Fruit fly (Drosophila melanogaster) whole organism, embryonic: ENCODE results near the gene CG42404.

Experiments
- ATbp ChIP-seq: fragments of 200-800 bp; sonication (Bioruptor generic); optimal IDR thresholded peaks from 2 replicates; lab custom pipeline; 2017; ENCODE audit warnings: missing biosample characterization, mild to moderate bottlenecking, missing genetic modification characterization, missing genetic modification reagents
- B-H2 ChIP-seq: fragments of 200-800 bp; sonication (Bioruptor generic); optimal IDR thresholded peaks from 2 replicates; lab custom pipeline; 2018; ENCODE audit warnings: missing biosample characterization, mild to moderate bottlenecking, missing genetic modification characterization
- CG10267 ChIP-seq: fragments of 200-800 bp; sonication (Bioruptor generic); optimal IDR thresholded peaks from 2 replicates; lab custom pipeline; 2018; ENCODE audit warnings: missing biosample characterization, mild to moderate bottlenecking, missing genetic modification characterization, moderate library complexity
- CG11093 ChIP-seq: fragments of 200-800 bp; sonication (Bioruptor generic); IDR thresholded peaks from 3 replicates; pipeline ENCODE4 v1.3.6; 2022; ENCODE audit warnings: missing biosample characterization, missing genetic modification characterization
- CG11398 ChIP-seq: fragments of 200-800 bp; sonication (Bioruptor generic); optimal IDR thresholded peaks from 2 replicates; lab custom pipeline; 2016; ENCODE audit warnings: missing biosample characterization, missing genetic modification characterization
- CG11456 ChIP-seq: fragments of 200-800 bp; sonication (Bioruptor generic); IDR thresholded peaks from 3 replicates; pipeline ENCODE4 v1.3.6; 2022; ENCODE audit warnings: missing biosample characterization, missing genetic modification characterization
- CG12659 ChIP-seq: fragments of 200-800 bp; sonication (Bioruptor generic); optimal IDR thresholded peaks from 3 replicates; lab custom pipeline; 2017; ENCODE audit warnings: mild to moderate bottlenecking, missing biosample characterization, missing genetic modification reagents, missing genetic modification characterization
- CG1529 ChIP-seq: fragments of 200-800 bp; sonication (Bioruptor generic); optimal IDR thresholded peaks from 3 replicates; lab custom pipeline; 2018; ENCODE audit warnings: missing biosample characterization, missing genetic modification characterization
- CG1602 ChIP-seq: fragments of 200-800 bp; sonication (Bioruptor generic); optimal IDR thresholded peaks from 3 replicates; lab custom pipeline; 2016; ENCODE audit warnings: missing biosample characterization, missing genetic modification characterization
- CG17186 ChIP-seq: fragments of 200-800 bp; sonication (Bioruptor generic); optimal IDR thresholded peaks from 3 replicates; lab custom pipeline; 2017; ENCODE audit warnings: missing biosample characterization, missing genetic modification reagents, missing genetic modification characterization
- CG17361 ChIP-seq: fragments of 200-800 bp; sonication (Bioruptor generic); IDR thresholded peaks from 3 replicates; pipeline ENCODE4 v1.3.6; 2022; ENCODE audit warnings: missing biosample characterization, missing genetic modification characterization
- CG18011 ChIP-seq: fragments of 200-800 bp; sonication (Bioruptor generic); optimal IDR thresholded peaks from 2 replicates; lab custom pipeline; 2017; ENCODE audit warnings: missing biosample characterization, missing genetic modification characterization, mild to moderate bottlenecking, moderate library complexity, missing genotype
- CG2678 ChIP-seq: fragments of 200-800 bp; sonication (Bioruptor generic); optimal IDR thresholded peaks from 3 replicates; lab custom pipeline; 2019; ENCODE audit warnings: missing biosample characterization, mild to moderate bottlenecking, missing genetic modification characterization, moderate library complexity
- CG32772 ChIP-seq: fragments of 200-800 bp; sonication (Bioruptor generic); IDR thresholded peaks from 2 replicates; pipeline ENCODE4 v1.3.6; 2022; ENCODE audit warnings: missing biosample characterization, missing genetic modification characterization
- CG33557 ChIP-seq: fragments of 200-800 bp; sonication (Bioruptor generic); optimal IDR thresholded peaks from 2 replicates; lab custom pipeline; 2019; ENCODE audit warnings: missing biosample characterization, mild to moderate bottlenecking, missing genetic modification characterization, moderate library complexity
- CG4404 ChIP-seq: fragments of 200-800 bp; sonication (Bioruptor generic); IDR thresholded peaks from 2 replicates; pipeline ENCODE4 v1.3.6; 2022; ENCODE audit warnings: missing biosample characterization, missing genetic modification characterization
- CG6272 ChIP-seq: fragments of 200-800 bp; sonication (Bioruptor generic); IDR thresholded peaks from 2 replicates; pipeline ENCODE4 v1.3.6; 2022; ENCODE audit warnings: missing biosample characterization, missing genetic modification characterization
- CG7357 ChIP-seq: fragments of 200-800 bp; sonication (Bioruptor generic); IDR thresholded peaks from 3 replicates; pipeline ENCODE4 v1.3.6; 2022; ENCODE audit warnings: missing biosample characterization, missing genetic modification characterization
- CG8290 ChIP-seq, 3 experiments: fragments of 200-800 bp; sonication (Bioruptor generic); optimal IDR thresholded peaks; 2 replicates each; lab custom pipeline; 2016 to 2019; ENCODE audit warnings: missing biosample characterization in 3 of 3, missing genetic modification characterization in 3 of 3, mild to moderate bottlenecking in 2 of 3, moderate library complexity in 1 of 3
- Deaf1 ChIP-seq: fragments of 200-800 bp; optimal IDR thresholded peaks from 3 replicates; lab custom pipeline; 2019; ENCODE audit warnings: missing biosample characterization, mild to moderate bottlenecking, missing genetic modification characterization, moderate library complexity
- Dll ChIP-seq: fragments of 200-800 bp; sonication (Bioruptor generic); IDR thresholded peaks from 4 replicates; pipeline ENCODE4 v1.3.6; 2022; ENCODE audit warnings: missing biosample characterization, missing genetic modification characterization; ENCODE audit not compliant: partially characterized antibody
- ERR ChIP-seq: fragments of 200-800 bp; sonication (Bioruptor generic); optimal IDR thresholded peaks from 2 replicates; lab custom pipeline; 2016; ENCODE audit warnings: missing biosample characterization, missing genetic modification characterization
- Fer3 ChIP-seq: fragments of 200-800 bp; sonication (Bioruptor generic); optimal IDR thresholded peaks from 2 replicates; lab custom pipeline; 2018; ENCODE audit warnings: missing biosample characterization, mild to moderate bottlenecking, missing genetic modification characterization, moderate library complexity
- Gsc ChIP-seq: fragments of 200-800 bp; sonication (Bioruptor generic); IDR thresholded peaks from 2 replicates; pipeline ENCODE4 v1.3.6; 2022; ENCODE audit warnings: missing biosample characterization, missing genetic modification characterization
- Hmx ChIP-seq: fragments of 200-800 bp; sonication (Bioruptor generic); optimal IDR thresholded peaks from 2 replicates; lab custom pipeline; 2016; ENCODE audit warnings: missing biosample characterization, missing genetic modification characterization
- Hr78 ChIP-seq, 2 experiments: fragments of 200-800 bp in 1 of 2; fragments of >200 bp in 1 of 2; sonication (Bioruptor generic) in 1 of 2; optimal IDR thresholded peaks; 2 replicates each; lab custom pipeline; 2017 to 2019; ENCODE audit warnings: missing biosample characterization in 2 of 2, missing genetic modification characterization in 2 of 2, mild to moderate bottlenecking in 1 of 2, moderate library complexity in 1 of 2
- Lpt ChIP-seq: fragments of >200 bp; optimal IDR thresholded peaks from 2 replicates; lab custom pipeline; 2018; ENCODE audit warnings: missing biosample characterization, missing genetic modification characterization
- Mes4 ChIP-seq: fragments of 200-800 bp; sonication (Bioruptor generic); optimal IDR thresholded peaks from 2 replicates; lab custom pipeline; 2016; ENCODE audit warnings: missing biosample characterization, missing genetic modification characterization
- Nf-YA ChIP-seq: fragments of 200-800 bp; sonication (Bioruptor generic); IDR thresholded peaks from 2 replicates; pipeline ENCODE4 v1.3.6; 2022; ENCODE audit warnings: missing biosample characterization, missing genetic modification characterization
- Pdp1 ChIP-seq, 2 experiments: fragments of 200-800 bp; sonication (Bioruptor generic); optimal IDR thresholded peaks; 3 replicates each; lab custom pipeline; 2016; ENCODE audit warnings: missing biosample characterization in 2 of 2, missing genetic modification characterization in 2 of 2, mild to moderate bottlenecking in 1 of 2, moderate library complexity in 1 of 2
- Ptx1 ChIP-seq: fragments of 200-800 bp; sonication (Bioruptor generic); IDR thresholded peaks from 2 replicates; pipeline ENCODE4 v1.3.6; 2022; ENCODE audit warnings: missing biosample characterization, missing genetic modification characterization
- Ravus ChIP-seq: fragments of 200-800 bp; sonication (Bioruptor generic); IDR thresholded peaks from 2 replicates; pipeline ENCODE4 v1.3.6; 2022; ENCODE audit warnings: missing biosample characterization, missing genetic modification characterization
- Spps ChIP-seq: fragments of 200-800 bp; sonication (Bioruptor generic); optimal IDR thresholded peaks from 2 replicates; lab custom pipeline; 2018; ENCODE audit warnings: missing biosample characterization, mild to moderate bottlenecking, missing genetic modification characterization
- YL-1 ChIP-seq: fragments of 200-800 bp; sonication (Bioruptor generic); optimal IDR thresholded peaks from 3 replicates; lab custom pipeline; 2017; ENCODE audit warnings: missing biosample characterization, mild to moderate bottlenecking, missing genetic modification characterization
- chif ChIP-seq, 2 experiments: fragments of 200-800 bp; sonication (Bioruptor generic); optimal IDR thresholded peaks; 3 replicates each; lab custom pipeline; 2016; ENCODE audit warnings: missing biosample characterization in 2 of 2, missing genetic modification characterization in 2 of 2
- dimm ChIP-seq: fragments of 200-800 bp; sonication (Bioruptor generic); IDR thresholded peaks from 2 replicates; pipeline ENCODE4 v1.3.6; 2022; ENCODE audit warnings: missing biosample characterization, missing genetic modification characterization
- gfzf ChIP-seq: fragments of 200-800 bp; sonication (Bioruptor generic); optimal IDR thresholded peaks from 2 replicates; lab custom pipeline; 2016; ENCODE audit warnings: missing biosample characterization, mild to moderate bottlenecking, missing genetic modification characterization, moderate library complexity
- hb ChIP-seq: fragments of 200-800 bp; sonication (Bioruptor generic); IDR thresholded peaks from 3 replicates; pipeline ENCODE4 v1.3.6; 2022; ENCODE audit warnings: missing biosample characterization, missing genetic modification characterization; ENCODE audit not compliant: partially characterized antibody
- hth ChIP-seq: fragments of >200 bp; optimal IDR thresholded peaks from 2 replicates; lab custom pipeline; 2017; ENCODE audit warnings: inconsistent platforms
- jumu ChIP-seq: fragments of 200-800 bp; sonication (Bioruptor generic); optimal IDR thresholded peaks from 3 replicates; lab custom pipeline; 2016; ENCODE audit warnings: missing biosample characterization, missing genetic modification characterization
- kah ChIP-seq: fragments of 200-800 bp; sonication (Bioruptor generic); optimal IDR thresholded peaks from 2 replicates; lab custom pipeline; 2018; ENCODE audit warnings: missing biosample characterization, mild to moderate bottlenecking, missing genetic modification characterization
- kay ChIP-seq: fragments of 200-800 bp; sonication (Bioruptor generic); optimal IDR thresholded peaks from 2 replicates; lab custom pipeline; 2016; ENCODE audit warnings: missing biosample characterization, missing genetic modification characterization
- luna ChIP-seq: fragments of 200-800 bp; sonication (Bioruptor generic); optimal IDR thresholded peaks from 2 replicates; lab custom pipeline; 2016; ENCODE audit warnings: missing biosample characterization, missing genetic modification characterization
- mirr ChIP-seq: fragments of 200-800 bp; sonication (Bioruptor generic); optimal IDR thresholded peaks from 3 replicates; lab custom pipeline; 2018; ENCODE audit warnings: missing biosample characterization, mild to moderate bottlenecking, missing genetic modification characterization
- pros ChIP-seq: fragments of 200-800 bp; sonication (Bioruptor generic); optimal IDR thresholded peaks from 3 replicates; lab custom pipeline; 2019; ENCODE audit warnings: missing biosample characterization, mild to moderate bottlenecking, missing genetic modification characterization, moderate library complexity
- schlank ChIP-seq: fragments of 200-800 bp; sonication (Bioruptor generic); optimal IDR thresholded peaks from 2 replicates; lab custom pipeline; 2018; ENCODE audit warnings: missing biosample characterization, mild to moderate bottlenecking, missing genetic modification characterization
- sd ChIP-seq: fragments of 200-800 bp; sonication (Bioruptor generic); optimal IDR thresholded peaks from 3 replicates; lab custom pipeline; 2018; ENCODE audit warnings: missing biosample characterization, mild to moderate bottlenecking, missing genetic modification characterization, moderate library complexity
- tll ChIP-seq, 2 experiments: fragments of 200-800 bp in 1 of 2; fragments of >200 bp in 1 of 2; sonication (Bioruptor generic) in 1 of 2; optimal IDR thresholded peaks; 2 replicates each; lab custom pipeline; 2017 to 2019; ENCODE audit warnings: missing biosample characterization in 2 of 2, missing genetic modification characterization in 2 of 2, mild to moderate bottlenecking in 1 of 2, moderate library complexity in 1 of 2
- tup ChIP-seq: fragments of 200-800 bp; sonication (Bioruptor generic); optimal IDR thresholded peaks from 2 replicates; lab custom pipeline; 2016; ENCODE audit warnings: missing biosample characterization, mild to moderate bottlenecking, missing genetic modification characterization, moderate library complexity

The CG42404 gene

dm6 chr3R:15275158-15275623 is 25.3 kb downstream of the CG42404 start, which contains the start of the genes Cp190 and CG4338 (continued):
- peak in 1 of 2 experiments; percentile 92 for TF ChIP-seq Hr78 (GFP tag; optimal IDR thresholded peaks at IDR 0.05; lab: Kevin White, UChicago)
- peak; percentile 97 for TF ChIP-seq mirr
- TF ChIP-seq CG11398 (GFP tag; lab: Kevin White, UChicago), result peak; percentile 74
- TF ChIP-seq CG17186 (GFP tag; lab: Kevin White, UChicago), result peak; percentile 91
- TF ChIP-seq schlank (tag; lab: Kevin White, UChicago), result peak; percentile 93
- TF ChIP-seq Spps (tag; lab: Kevin White, UChicago), result peak; percentile 97
- TF ChIP-seq Pdp1 (GFP tag; optimal IDR thresholded peaks at IDR 0.05; lab: Kevin White, UChicago), result peak; percentile 94 to 95
- TF ChIP-seq Mes4, result peak; percentile 89
- peak; percentile 96 for TF ChIP-seq CG11093 (GFP tag; lab: Robert Waterston, UW)
- peak; percentile 96 for TF ChIP-seq CG8290 (GFP tag; optimal IDR thresholded peaks at IDR 0.05; lab: Kevin White, UChicago)
- TF ChIP-seq CG8290 (tag; optimal IDR thresholded peaks at IDR 0.05; lab: Kevin White, UChicago), result peak; percentile 90
- TF ChIP-seq pros (GFP tag; lab: Kevin White, UChicago), result peak; percentile 88
- peak; percentile 95 for TF ChIP-seq kah (GFP tag; lab: Kevin White, UChicago)
- TF ChIP-seq CG1529 (GFP tag; lab: Kevin White, UChicago), result peak; percentile 96
- TF ChIP-seq dimm (GFP tag; lab: Robert Waterston, UW), result peak; percentile 88
- TF ChIP-seq CG6272 (GFP tag; lab: Robert Waterston, UW), result peak; percentile 94
- TF ChIP-seq luna (GFP tag; lab: Kevin White, UChicago), result peak; percentile 65
- TF ChIP-seq sd (tag; lab: Kevin White, UChicago), result peak; percentile 94
- TF ChIP-seq Lpt, result no peak
- peak; percentile 91 for TF ChIP-seq CG7357 (GFP tag; lab: Robert Waterston, UW)
- peak; percentile 91 for TF ChIP-seq tup (GFP tag; lab: Kevin White, UChicago)
- peak; percentile 83 to 87 for TF ChIP-seq tll (GFP tag; optimal IDR thresholded peaks at IDR 0.05; lab: Kevin White, UChicago)
- peak; percentile 97 for TF ChIP-seq CG4404 (GFP tag; lab: Robert Waterston, UW)
- TF ChIP-seq CG33557, result peak; percentile 99
- peak; percentile 99 for TF ChIP-seq CG17361
- peak; percentile 97 for TF ChIP-seq YL-1 (GFP tag; lab: Kevin White, UChicago)
- peak; percentile 96 for TF ChIP-seq ATbp (GFP tag; lab: Kevin White, UChicago)
- TF ChIP-seq Gsc (GFP tag; lab: Robert Waterston, UW), result peak; percentile 87; the same call in 1 of the 2 replicates
- peak; percentile 86 for TF ChIP-seq jumu (GFP tag; lab: Kevin White, UChicago)
- peak; percentile 72 for TF ChIP-seq hb
- peak; percentile 99 for TF ChIP-seq CG2678 (tag; lab: Kevin White, UChicago)
- TF ChIP-seq CG12659 (GFP tag; lab: Kevin White, UChicago), result peak; percentile 99
- peak; percentile 84 to 95 for TF ChIP-seq chif (GFP tag; optimal IDR thresholded peaks at IDR 0.05; lab: Kevin White, UChicago)
- peak; percentile 95 for TF ChIP-seq kay (GFP tag; lab: Kevin White, UChicago)
- peak; percentile 93 for TF ChIP-seq Hmx (GFP tag; lab: Kevin White, UChicago)
- peak; percentile 78; the same call in 3 of the 4 replicates for TF ChIP-seq Dll (GFP tag; lab: Robert Waterston, UW)
- TF ChIP-seq Nf-YA (GFP tag; lab: Robert Waterston, UW), result peak; percentile 87
- TF ChIP-seq Ravus (GFP tag; lab: Robert Waterston, UW), result peak; percentile 89
- TF ChIP-seq Fer3, result peak; percentile 99
- peak; percentile 67 for TF ChIP-seq ERR (GFP tag; lab: Kevin White, UChicago)
- TF ChIP-seq CG32772 (GFP tag; lab: Robert Waterston, UW), result peak; percentile 97
- TF ChIP-seq hth (lab: Kevin White, UChicago), result no peak
- peak; percentile 98 for TF ChIP-seq CG1602
- peak; percentile 88 for TF ChIP-seq Deaf1 (tag; lab: Kevin White, UChicago)
- TF ChIP-seq CG11456, result peak; percentile 95
- TF ChIP-seq CG18011, result peak; percentile 88
- TF ChIP-seq Ptx1 (GFP tag; lab: Robert Waterston, UW), result peak; percentile 98
- peak; percentile 99 for TF ChIP-seq B-H2
- peak; percentile 43 for TF ChIP-seq gfzf (GFP tag; lab: Kevin White, UChicago)
- TF ChIP-seq CG10267, result peak; percentile 96
